Fruit fly (Drosophila melanogaster) whole organism, embryonic: Measurements from ENCODE around the gene bab1.

Experiments
- Atf3 ChIP-seq: fragments of 200-800 bp; sonication (Bioruptor generic); optimal IDR thresholded peaks from 3 replicates; lab custom pipeline; 2016; ENCODE audit warnings: missing biosample characterization, missing genetic modification characterization
- CG10267 ChIP-seq: fragments of 200-800 bp; sonication (Bioruptor generic); optimal IDR thresholded peaks from 2 replicates; lab custom pipeline; 2018; ENCODE audit warnings: missing biosample characterization, mild to moderate bottlenecking, missing genetic modification characterization, moderate library complexity
- CG11093 ChIP-seq: fragments of 200-800 bp; sonication (Bioruptor generic); IDR thresholded peaks from 3 replicates; pipeline ENCODE4 v1.3.6; 2022; ENCODE audit warnings: missing biosample characterization, missing genetic modification characterization
- CG11456 ChIP-seq: fragments of 200-800 bp; sonication (Bioruptor generic); IDR thresholded peaks from 3 replicates; pipeline ENCODE4 v1.3.6; 2022; ENCODE audit warnings: missing biosample characterization, missing genetic modification characterization
- CG11504 ChIP-seq: fragments of 200-800 bp; sonication (Bioruptor generic); optimal IDR thresholded peaks from 3 replicates; lab custom pipeline; 2019; ENCODE audit warnings: missing biosample characterization, mild to moderate bottlenecking, missing genetic modification characterization, moderate library complexity
- CG12155 ChIP-seq: fragments of 200-800 bp; sonication (Bioruptor generic); optimal IDR thresholded peaks from 3 replicates; lab custom pipeline; 2016; ENCODE audit warnings: missing biosample characterization, missing genetic modification characterization
- CG1233 ChIP-seq: fragments of 200-800 bp; sonication (Bioruptor generic); optimal IDR thresholded peaks from 4 replicates; lab custom pipeline; 2018; ENCODE audit warnings: missing biosample characterization, mild to moderate bottlenecking, missing genetic modification characterization
- CG12391 ChIP-seq: fragments of 200-800 bp; sonication (Bioruptor generic); optimal IDR thresholded peaks from 3 replicates; lab custom pipeline; 2018; ENCODE audit warnings: missing biosample characterization, mild to moderate bottlenecking, missing genetic modification characterization, moderate library complexity
- CG12659 ChIP-seq: fragments of 200-800 bp; sonication (Bioruptor generic); optimal IDR thresholded peaks from 3 replicates; lab custom pipeline; 2017; ENCODE audit warnings: mild to moderate bottlenecking, missing biosample characterization, missing genetic modification reagents, missing genetic modification characterization
- CG13287 ChIP-seq: fragments of 200-800 bp; sonication (Bioruptor generic); IDR thresholded peaks from 2 replicates; pipeline ENCODE4 v1.3.6; 2022; ENCODE audit warnings: missing biosample characterization, missing genetic modification characterization; ENCODE audit not compliant: partially characterized antibody
- CG13296 ChIP-seq: fragments of 200-800 bp; sonication (Bioruptor generic); optimal IDR thresholded peaks from 3 replicates; lab custom pipeline; 2018; ENCODE audit warnings: missing biosample characterization, mild to moderate bottlenecking, missing genetic modification characterization
- CG17186 ChIP-seq: fragments of 200-800 bp; sonication (Bioruptor generic); optimal IDR thresholded peaks from 3 replicates; lab custom pipeline; 2017; ENCODE audit warnings: missing biosample characterization, missing genetic modification reagents, missing genetic modification characterization
- CG2678 ChIP-seq: fragments of 200-800 bp; sonication (Bioruptor generic); optimal IDR thresholded peaks from 3 replicates; lab custom pipeline; 2019; ENCODE audit warnings: missing biosample characterization, mild to moderate bottlenecking, missing genetic modification characterization, moderate library complexity
- CG30403 ChIP-seq: fragments of 200-800 bp; sonication (Bioruptor generic); optimal IDR thresholded peaks from 3 replicates; lab custom pipeline; 2016; ENCODE audit warnings: missing biosample characterization, missing genetic modification characterization
- CG31365 ChIP-seq: fragments of 200-800 bp; sonication (Bioruptor generic); optimal IDR thresholded peaks from 2 replicates; lab custom pipeline; 2018; ENCODE audit warnings: missing biosample characterization, mild to moderate bottlenecking, missing genetic modification characterization
- CG31388 ChIP-seq: fragments of 200-800 bp; sonication (Bioruptor generic); optimal IDR thresholded peaks from 2 replicates; lab custom pipeline; 2016; ENCODE audit warnings: missing biosample characterization, missing genetic modification characterization
- CG32772 ChIP-seq: fragments of 200-800 bp; sonication (Bioruptor generic); IDR thresholded peaks from 2 replicates; pipeline ENCODE4 v1.3.6; 2022; ENCODE audit warnings: missing biosample characterization, missing genetic modification characterization
- CG34224 ChIP-seq: fragments of 200-800 bp; sonication (Bioruptor generic); IDR thresholded peaks from 3 replicates; pipeline ENCODE4 v1.3.6; 2022; ENCODE audit warnings: missing biosample characterization, missing genetic modification characterization; ENCODE audit not compliant: partially characterized antibody
- CG34422 ChIP-seq: fragments of 200-800 bp; sonication (Bioruptor generic); IDR thresholded peaks from 3 replicates; pipeline ENCODE4 v1.3.6; 2022; ENCODE audit warnings: missing biosample characterization, missing genetic modification characterization
- CG4707 ChIP-seq: fragments of 200-800 bp; sonication (Bioruptor generic); optimal IDR thresholded peaks from 2 replicates; lab custom pipeline; 2018; ENCODE audit warnings: missing biosample characterization, mild to moderate bottlenecking, missing genetic modification characterization, moderate library complexity
- CG6791 ChIP-seq: fragments of 200-800 bp; sonication (Bioruptor generic); IDR thresholded peaks from 3 replicates; pipeline ENCODE4 v1.3.6; 2022; ENCODE audit warnings: missing biosample characterization, missing genetic modification characterization; ENCODE audit not compliant: partially characterized antibody
- CG6813 ChIP-seq: fragments of 200-800 bp; sonication (Bioruptor generic); optimal IDR thresholded peaks from 2 replicates; lab custom pipeline; 2017; ENCODE audit warnings: missing biosample characterization, missing genetic modification characterization, mild to moderate bottlenecking, moderate library complexity, missing genetic modification reagents
- CG7963 ChIP-seq: fragments of 200-800 bp; sonication (Bioruptor generic); IDR thresholded peaks from 3 replicates; pipeline ENCODE4 v1.3.6; 2022; ENCODE audit warnings: missing biosample characterization, missing genetic modification characterization; ENCODE audit not compliant: partially characterized antibody
- CG8290 ChIP-seq, 3 experiments: fragments of 200-800 bp; sonication (Bioruptor generic); optimal IDR thresholded peaks; 2 replicates each; lab custom pipeline; 2016 to 2019; ENCODE audit warnings: missing biosample characterization in 3 of 3, missing genetic modification characterization in 3 of 3, mild to moderate bottlenecking in 2 of 3, moderate library complexity in 1 of 3
- CG9437 ChIP-seq: fragments of 200-800 bp; sonication (Bioruptor generic); optimal IDR thresholded peaks from 2 replicates; lab custom pipeline; 2018; ENCODE audit warnings: missing biosample characterization, mild to moderate bottlenecking, missing genetic modification characterization
- CoRest ChIP-seq: fragments of 200-800 bp; sonication (Bioruptor generic); optimal IDR thresholded peaks from 3 replicates; lab custom pipeline; 2018; ENCODE audit warnings: missing biosample characterization, mild to moderate bottlenecking, missing genetic modification characterization, moderate library complexity
- Elba2 ChIP-seq: fragments of 200-800 bp; sonication (Bioruptor generic); optimal IDR thresholded peaks from 3 replicates; lab custom pipeline; 2016; ENCODE audit warnings: missing biosample characterization, missing genetic modification characterization
- Ets97D ChIP-seq: fragments of 200-800 bp; sonication (Bioruptor generic); optimal IDR thresholded peaks from 3 replicates; lab custom pipeline; 2016; ENCODE audit warnings: missing biosample characterization, missing genetic modification characterization
- HHEX ChIP-seq: fragments of 200-800 bp; sonication (Bioruptor generic); optimal IDR thresholded peaks from 3 replicates; lab custom pipeline; 2017; ENCODE audit warnings: missing biosample characterization, mild to moderate bottlenecking, missing genetic modification characterization, missing genetic modification reagents
- HLH4C ChIP-seq: fragments of 200-800 bp; sonication (Bioruptor generic); IDR thresholded peaks from 3 replicates; pipeline ENCODE4 v1.3.6; 2022; ENCODE audit warnings: missing biosample characterization, missing genetic modification characterization; ENCODE audit not compliant: partially characterized antibody
- MBD-R2 ChIP-seq: fragments of 200-800 bp; sonication (Bioruptor generic); IDR thresholded peaks from 2 replicates; pipeline ENCODE4 v1.3.6; 2022; ENCODE audit warnings: missing biosample characterization, missing genetic modification characterization
- NFAT ChIP-seq: fragments of 200-800 bp; sonication (Bioruptor generic); IDR thresholded peaks from 2 replicates; pipeline ENCODE4 v1.3.6; 2022; ENCODE audit warnings: missing biosample characterization, missing genetic modification characterization
- Ptx1 ChIP-seq: fragments of 200-800 bp; sonication (Bioruptor generic); IDR thresholded peaks from 2 replicates; pipeline ENCODE4 v1.3.6; 2022; ENCODE audit warnings: missing biosample characterization, missing genetic modification characterization
- Rfx ChIP-seq: fragments of 200-800 bp; sonication (Bioruptor generic); IDR thresholded peaks from 2 replicates; pipeline ENCODE4 v1.3.6; 2022; ENCODE audit warnings: missing biosample characterization, missing genetic modification characterization
- Rx ChIP-seq: fragments of 200-800 bp; sonication (Bioruptor generic); IDR thresholded peaks from 2 replicates; pipeline ENCODE4 v1.3.6; 2022; ENCODE audit warnings: missing biosample characterization, missing genetic modification characterization
- Sox100B ChIP-seq: fragments of 200-800 bp; sonication (Bioruptor generic); optimal IDR thresholded peaks from 3 replicates; lab custom pipeline; 2018; ENCODE audit warnings: missing biosample characterization, mild to moderate bottlenecking, missing genetic modification characterization
- abd-A ChIP-seq: fragments of 200-800 bp; sonication (Bioruptor generic); optimal IDR thresholded peaks from 3 replicates; lab custom pipeline; 2019; ENCODE audit warnings: missing biosample characterization, mild to moderate bottlenecking, missing genetic modification characterization, moderate library complexity
- btn ChIP-seq: fragments of 200-800 bp; sonication (Bioruptor generic); optimal IDR thresholded peaks from 2 replicates; lab custom pipeline; 2016; ENCODE audit warnings: missing biosample characterization, missing genetic modification characterization
- caup ChIP-seq: fragments of 200-800 bp; sonication (Bioruptor generic); optimal IDR thresholded peaks from 3 replicates; lab custom pipeline; 2017; ENCODE audit warnings: missing biosample characterization, mild to moderate bottlenecking, missing genetic modification characterization, moderate library complexity; ENCODE audit not compliant: severe bottlenecking
- dimm ChIP-seq: fragments of 200-800 bp; sonication (Bioruptor generic); IDR thresholded peaks from 2 replicates; pipeline ENCODE4 v1.3.6; 2022; ENCODE audit warnings: missing biosample characterization, missing genetic modification characterization
- dysf ChIP-seq: fragments of 200-800 bp; sonication (Bioruptor generic); IDR thresholded peaks from 3 replicates; pipeline ENCODE4 v1.3.6; 2022; ENCODE audit warnings: missing biosample characterization, missing genetic modification characterization
- ftz-f1 ChIP-seq: fragments of 200-800 bp; sonication (Bioruptor generic); optimal IDR thresholded peaks from 2 replicates; lab custom pipeline; 2016; ENCODE audit warnings: missing biosample characterization, missing genetic modification characterization
- kah ChIP-seq: fragments of 200-800 bp; sonication (Bioruptor generic); optimal IDR thresholded peaks from 2 replicates; lab custom pipeline; 2018; ENCODE audit warnings: missing biosample characterization, mild to moderate bottlenecking, missing genetic modification characterization
- otp ChIP-seq: fragments of 200-800 bp; sonication (Bioruptor generic); IDR thresholded peaks from 3 replicates; pipeline ENCODE4, ENCODE4 v1.3.6; 2022; ENCODE audit warnings: missing biosample characterization, missing genetic modification characterization
- phol ChIP-seq: fragments of 200-800 bp; sonication (Bioruptor generic); optimal IDR thresholded peaks from 3 replicates; lab custom pipeline; 2018; ENCODE audit warnings: missing biosample characterization, mild to moderate bottlenecking, missing genetic modification characterization, moderate library complexity
- sens ChIP-seq: fragments of 200-800 bp; sonication (Bioruptor generic); peaks from one replicate; lab custom pipeline; 2016; ENCODE audit warnings: missing biosample characterization, missing genetic modification characterization
- slbo ChIP-seq: fragments of 200-800 bp; sonication (Bioruptor generic); IDR thresholded peaks from 2 replicates; pipeline ENCODE4 v1.3.6; 2022; ENCODE audit warnings: missing biosample characterization, missing genetic modification characterization
- so ChIP-seq: fragments of 200-800 bp; sonication (Bioruptor generic); IDR thresholded peaks from 3 replicates; pipeline ENCODE4 v1.3.6; 2022; ENCODE audit warnings: missing biosample characterization, missing genetic modification characterization
- stwl ChIP-seq: fragments of 200-800 bp; sonication (Bioruptor generic); optimal IDR thresholded peaks from 3 replicates; lab custom pipeline; 2018; ENCODE audit warnings: missing biosample characterization, mild to moderate bottlenecking, missing genetic modification characterization, moderate library complexity

The bab1 gene

DNA sequence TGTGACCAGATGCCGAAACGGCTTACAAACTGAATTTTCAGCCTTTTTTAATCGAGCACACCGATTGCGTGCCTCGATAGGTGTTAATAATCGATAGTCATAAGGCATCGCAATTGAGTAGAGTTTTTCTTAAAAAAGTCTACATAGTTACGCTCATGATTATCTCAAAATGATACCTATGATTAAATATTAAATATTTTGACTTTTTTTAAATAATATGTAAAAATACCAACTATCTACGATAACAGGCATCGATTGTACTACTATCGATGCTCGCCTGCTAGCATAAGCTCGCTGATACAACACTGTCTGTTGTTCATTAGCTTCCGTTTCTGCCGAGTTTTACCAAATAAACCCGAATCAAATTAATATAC lies 66.0 kb downstream of the bab1 start (continued):
- TF ChIP-seq otp (GFP tag; lab: Robert Waterston, UW) (peak; percentile 77; the same call in 2 of the 3 replicates), abd-A (tag; lab: Kevin White, UChicago) (no peak), CoRest (tag; lab: Kevin White, UChicago) (peak; percentile 41), ftz-f1 (GFP tag; lab: Kevin White, UChicago) (no peak), Ptx1 (GFP tag; lab: Robert Waterston, UW) (peak; percentile 62), Rfx (GFP tag; lab: Robert Waterston, UW) (peak; percentile 87), CG31365 (tag; lab: Kevin White, UChicago) (peak; percentile 26), CG8290 (GFP tag; optimal IDR thresholded peaks at IDR 0.05; lab: Kevin White, UChicago) (peak; percentile 92), CG8290 (tag; optimal IDR thresholded peaks at IDR 0.05; lab: Kevin White, UChicago) (peak in 1 of 2 experiments; percentile 73), CG12659 (GFP tag; lab: Kevin White, UChicago) (peak; percentile 70), CG31388 (GFP tag; lab: Kevin White, UChicago) (no peak), CG9437 (peak; percentile 11), kah (GFP tag; lab: Kevin White, UChicago) (no peak), HHEX (GFP tag; lab: Kevin White, UChicago) (peak; percentile 32), btn (no peak), CG6791 (GFP tag; lab: Robert Waterston, UW) (peak; percentile 81), Elba2 (GFP tag; lab: Kevin White, UChicago) (peak; percentile 36), NFAT (GFP tag; lab: Robert Waterston, UW) (peak; percentile 70; the same call in 1 of the 2 replicates), CG2678 (tag; lab: Kevin White, UChicago) (peak; percentile 28), CG30403 (GFP tag; lab: Kevin White, UChicago) (peak; percentile 20), HLH4C (GFP tag; lab: Robert Waterston, UW) (peak; percentile 95), sens (GFP tag; lab: Kevin White, UChicago) (peak; percentile 65), MBD-R2 (GFP tag; lab: Robert Waterston, UW) (peak; percentile 91), caup (peak; percentile 67), CG13296 (GFP tag; lab: Kevin White, UChicago) (peak; percentile 49), CG32772 (GFP tag; lab: Robert Waterston, UW) (0 out of 2 replicates have a peak, but pooled peaks have one; percentile 5), CG13287 (GFP tag; lab: Robert Waterston, UW) (peak; percentile 89), CG4707 (peak; percentile 6), CG6813 (GFP tag; lab: Kevin White, UChicago) (peak; percentile 6), CG7963 (GFP tag; lab: Robert Waterston, UW) (peak; percentile 69; the same call in 2 of the 3 replicates), Sox100B (peak; percentile 60), slbo (GFP tag; lab: Robert Waterston, UW) (peak; percentile 64), CG10267 (tag; lab: Kevin White, UChicago) (peak; percentile 60), CG34422 (GFP tag; lab: Robert Waterston, UW) (peak; percentile 33; the same call in 2 of the 3 replicates), CG34224 (peak; percentile 80), CG12391 (tag; lab: Kevin White, UChicago) (peak; percentile 43), dysf (GFP tag; lab: Robert Waterston, UW) (peak; percentile 53; the same call in 1 of the 3 replicates), so (GFP tag; lab: Robert Waterston, UW) (no peak), CG11504 (tag; lab: Kevin White, UChicago) (peak; percentile 55), CG11456 (GFP tag; lab: Robert Waterston, UW) (peak; percentile 80; the same call in 2 of the 3 replicates), stwl (tag; lab: Kevin White, UChicago) (peak; percentile 89), CG11093 (no peak), Ets97D (GFP tag; lab: Kevin White, UChicago) (peak; percentile 89), Atf3 (GFP tag; lab: Kevin White, UChicago) (no peak), dimm (GFP tag; lab: Robert Waterston, UW) (no peak), Rx (0 out of 2 replicates have a peak, but pooled peaks have one; percentile 21), CG1233 (GFP tag; lab: Kevin White, UChicago) (peak; percentile 62), CG17186 (GFP tag; lab: Kevin White, UChicago) (peak; percentile 3), CG12155 (GFP tag; lab: Kevin White, UChicago) (no peak), phol (tag; lab: Kevin White, UChicago) (peak; percentile 66)
